Worm (Caenorhabditis elegans) whole organism, dauer: ENCODE results near the gene clic-1.

Experiments
- unc-62 ChIP-seq: sonication (generic microtip); optimal IDR thresholded peaks from 2 replicates; lab custom pipeline; 2017; ENCODE audit warnings: missing biosample characterization, missing genetic modification reagents, missing genetic modification characterization

clic-1 gene

ce11 chrV:7745386-7745785 is 10.7 kb upstream of the clic-1 start:
- no peak for TF ChIP-seq unc-62 (GFP tag; lab: Kevin White, UChicago)

ce11 chrV:7744068-7744467 is 9.4 kb upstream of the clic-1 start:
- TF ChIP-seq unc-62 (GFP tag; lab: Kevin White, UChicago) = no peak

ce11 chrV:7742485-7742959 is 7.8 kb upstream of the clic-1 start, which contains the start of gene fbxl-5:
TSS of gene fbxl-5 (plus strand) at chrV:7742909.
- no peak for TF ChIP-seq unc-62 (GFP tag; lab: Kevin White, UChicago)

ce11 chrV:7741918-7742317 is 7.2 kb upstream of the clic-1 start:
- no peak for TF ChIP-seq unc-62 (GFP tag; lab: Kevin White, UChicago)

- TF ChIP-seq unc-62 (GFP tag; lab: Kevin White, UChicago) = no peak
Measured at ce11 chrV:7739949-7740348, 5.2 kb upstream of the clic-1 start.

ce11 chrV:7737710-7738109 is 3.0 kb upstream of the clic-1 start, which contains the start of gene srr-9:
TSS of gene srr-9 (plus strand) at chrV:7738010.
- no peak for TF ChIP-seq unc-62 (GFP tag; lab: Kevin White, UChicago)

ce11 chrV:7735319-7735718 is 608 bp upstream of the clic-1 start, which contains the start of gene srr-10:
TSS of gene srr-10 (plus strand) at chrV:7735619.
- TF ChIP-seq unc-62 (GFP tag; lab: Kevin White, UChicago) = no peak

ce11 chrV:7733240-7733765 is 1.4 kb downstream of the clic-1 start:
- TF ChIP-seq unc-62 (GFP tag; lab: Kevin White, UChicago) = no peak

ce11 chrV:7730488-7730887 is 4.2 kb downstream of the clic-1 start:
- no peak for TF ChIP-seq unc-62 (GFP tag; lab: Kevin White, UChicago)

ce11 chrV:7728679-7729027 is 6.1 kb downstream of the clic-1 start, which contains the start of gene Y97E10C.1:
TSS of gene Y97E10C.1 (plus strand) at chrV:7728879.
- no peak for TF ChIP-seq unc-62 (GFP tag; lab: Kevin White, UChicago)

ce11 chrV:7728003-7728678 is 6.6 kb downstream of the clic-1 start:
- TF ChIP-seq unc-62 (GFP tag; lab: Kevin White, UChicago) = no peak

- no peak for TF ChIP-seq unc-62 (GFP tag; lab: Kevin White, UChicago)
Measured at ce11 chrV:7726927-7727326, 7.8 kb downstream of the clic-1 start.

ce11 chrV:7726202-7726601 is 8.5 kb downstream of the clic-1 start:
- no peak for TF ChIP-seq unc-62 (GFP tag; lab: Kevin White, UChicago)

ce11 chrV:7723967-7724544 is 10.7 kb downstream of the clic-1 start, which contains the start of the genes ZK105.6 and ZK105.8:
TSS of gene ZK105.6 (minus strand) at chrV:7724067.
TSS of gene ZK105.8 (plus strand) at chrV:7724494.
- no peak for TF ChIP-seq unc-62 (GFP tag; lab: Kevin White, UChicago)

ce11 chrV:7721945-7722344 is 12.8 kb downstream of the clic-1 start, which contains the start of gene ZK105.14:
TSS of gene ZK105.14 (minus strand) at chrV:7722045.
- no peak for TF ChIP-seq unc-62 (GFP tag; lab: Kevin White, UChicago)

- no peak for TF ChIP-seq unc-62 (GFP tag; lab: Kevin White, UChicago)
Measured at ce11 chrV:7717629-7718028, 17.1 kb downstream of the clic-1 start, which contains the start of gene ZK105.5. TSS of gene ZK105.5 (minus strand) at chrV:7717729.
